Fruit fly (Drosophila melanogaster): ENCODE results near the gene CG42681.

DNA sequence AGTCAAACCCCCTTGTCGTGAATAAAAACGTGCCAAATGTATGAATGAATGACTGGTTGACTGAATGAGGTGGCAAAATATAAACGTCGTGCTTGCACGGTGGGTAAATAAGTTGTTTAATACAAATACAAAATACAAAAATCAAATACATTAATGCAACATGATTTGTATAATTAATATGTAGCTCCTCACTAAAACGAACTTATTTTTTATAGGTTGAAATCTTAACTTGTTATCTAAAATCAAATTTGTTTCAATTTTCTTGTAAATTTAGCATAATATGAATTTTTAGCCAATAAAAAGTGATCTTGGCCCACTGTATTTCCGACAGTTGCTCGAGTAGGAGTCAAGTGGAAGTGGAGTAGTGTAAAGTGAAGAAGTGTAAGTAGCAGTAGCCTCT lies 46.3 kb upstream of the CG42681 start:
- TF ChIP-seq Dfd (GFP tag; optimal IDR thresholded peaks at IDR 0.05) (no peak), br (GFP tag; optimal IDR thresholded peaks at IDR 0.05) (peak; percentile 5), CG32264 (GFP tag; optimal IDR thresholded peaks at IDR 0.05) (no peak)
